Worm (Caenorhabditis elegans) whole organism, L3 larva: ENCODE measurements around the gene cfim-2.

ENCODE experiments used
- elt-2 ChIP-seq: sonication (generic microtip); optimal IDR thresholded peaks from 2 replicates; lab custom pipeline; 2016; ENCODE audit warnings: missing genetic modification reagents, mild to moderate bottlenecking, missing genetic modification characterization, missing compliant biosample characterization
- elt-3 ChIP-seq, 3 experiments: fragments of 150-350 bp in 1 of 3; sonication (generic microtip) in 2 of 3; optimal IDR thresholded peaks; 2 replicates in 2 of 3; 4 replicates in 1 of 3; lab custom pipeline; 2014 to 2017; ENCODE audit warnings: missing biosample characterization in 3 of 3, missing genetic modification characterization in 3 of 3
- fos-1 ChIP-seq: fragments of 150-350 bp; optimal IDR thresholded peaks from 2 replicates; lab custom pipeline; 2014; ENCODE audit warnings: missing biosample characterization, missing genetic modification characterization
- nhr-11 ChIP-seq: fragments of 150-350 bp; optimal IDR thresholded peaks from 2 replicates; lab custom pipeline; 2014; ENCODE audit warnings: missing biosample characterization, missing genetic modification characterization
- snpc-4 ChIP-seq: fragments of 150-350 bp; optimal IDR thresholded peaks from 2 replicates; lab custom pipeline; 2014; ENCODE audit warnings: missing biosample characterization, missing genetic modification characterization
- unc-62 ChIP-seq: fragments of 150-350 bp; sonication (generic microtip); optimal IDR thresholded peaks from 4 replicates; lab custom pipeline; 2014; ENCODE audit warnings: missing biosample characterization, missing genetic modification reagents, missing genetic modification characterization
- ztf-11 ChIP-seq: fragments of 150-350 bp; optimal IDR thresholded peaks from 2 replicates; lab custom pipeline; 2014; ENCODE audit warnings: missing biosample characterization, missing genetic modification characterization
- ztf-4 ChIP-seq: fragments of 150-350 bp; optimal IDR thresholded peaks from 2 replicates; lab custom pipeline; 2014; ENCODE audit warnings: missing biosample characterization, missing genetic modification characterization

ce11 chrIV:8965883-8966282, 39.8 kb downstream of the cfim-2 start, which contains the start of gene C53B4.2:
- no peak for TF ChIP-seq elt-2 (tag; lab: Kevin White, UChicago)
- TF ChIP-seq ztf-11 (tag; lab: Kevin White, UChicago), result no peak
- TF ChIP-seq fos-1 (tag; lab: Kevin White, UChicago), result no peak
- no peak for TF ChIP-seq snpc-4
- TF ChIP-seq unc-62 (GFP tag; lab: Kevin White, UChicago), result no peak
- TF ChIP-seq elt-3 (tag; optimal IDR thresholded peaks at IDR 0.05; lab: Kevin White, UChicago), result no peak
- TF ChIP-seq nhr-11, result no peak
- TF ChIP-seq ztf-4, result no peak
